Fruit fly (Drosophila melanogaster): ENCODE results near the gene Coq6.

Coq6 gene

dm6 chr2L:5541935-5542685 is 10.1 kb upstream of the Coq6 start, which contains the start of the genes Hel25E and Lam (continued):
- peak; percentile 27 for TF ChIP-seq lilli (GFP tag; optimal IDR thresholded peaks at IDR 0.05)
- TF ChIP-seq CG4730 (GFP tag; IDR thresholded peaks at IDR 0.05), result no peak
- peak; percentile 79 for TF ChIP-seq CG17186 (GFP tag; optimal IDR thresholded peaks at IDR 0.05)
- no peak for TF ChIP-seq CG1529 (GFP tag; optimal IDR thresholded peaks at IDR 0.05)
- no peak for TF ChIP-seq CG3726 (GFP tag; IDR thresholded peaks at IDR 0.05)
- no peak for TF ChIP-seq CG31365 (tag; optimal IDR thresholded peaks at IDR 0.05)
- TF ChIP-seq MESR4 (GFP tag; optimal IDR thresholded peaks at IDR 0.05), result peak; percentile 38
- TF ChIP-seq unpg (GFP tag; optimal IDR thresholded peaks at IDR 0.05), result no peak
- TF ChIP-seq CG11085 (GFP tag; IDR thresholded peaks at IDR 0.05), result no peak
- TF ChIP-seq ind (GFP tag; optimal IDR thresholded peaks at IDR 0.05), result no peak
- no peak for TF ChIP-seq dmrt99B (tag; optimal IDR thresholded peaks at IDR 0.05)
- TF ChIP-seq stc (GFP tag; IDR thresholded peaks at IDR 0.05), result no peak
- no peak for TF ChIP-seq CG4820 (GFP tag; optimal IDR thresholded peaks at IDR 0.05)
- TF ChIP-seq CG5953 (GFP tag; IDR thresholded peaks at IDR 0.05), result no peak
- no peak for TF ChIP-seq Oli (tag; optimal IDR thresholded peaks at IDR 0.05)
- no peak for TF ChIP-seq CG7928 (GFP tag; optimal IDR thresholded peaks at IDR 0.05)
- TF ChIP-seq CrebB (tag; optimal IDR thresholded peaks at IDR 0.05), result no peak
- no peak for TF ChIP-seq BtbVII (GFP tag; optimal IDR thresholded peaks at IDR 0.05)
- TF ChIP-seq Optix (GFP tag; IDR thresholded peaks at IDR 0.05), result no peak
- TF ChIP-seq CG14441 (GFP tag; IDR thresholded peaks at IDR 0.05), result no peak
- no peak for TF ChIP-seq fd3F (GFP tag; optimal IDR thresholded peaks at IDR 0.05)
- no peak for TF ChIP-seq toy (GFP tag; IDR thresholded peaks at IDR 0.05)
- no peak for TF ChIP-seq CG17328 (GFP tag; IDR thresholded peaks at IDR 0.05)
- TF ChIP-seq Hr39 (optimal IDR thresholded peaks at IDR 0.05), result no peak
- no peak for TF ChIP-seq mam (GFP tag; optimal IDR thresholded peaks at IDR 0.05)
- no peak for TF ChIP-seq chm (GFP tag; IDR thresholded peaks at IDR 0.05)
- TF ChIP-seq Dll (GFP tag; IDR thresholded peaks at IDR 0.05; ENCODE audit: partially characterized antibody), result peak; percentile 97
- no peak for TF ChIP-seq Nf-YB (GFP tag; optimal IDR thresholded peaks at IDR 0.05)
- TF ChIP-seq slou (GFP tag; optimal IDR thresholded peaks at IDR 0.05), result no peak
- TF ChIP-seq knrl (GFP tag; IDR thresholded peaks at IDR 0.05; ENCODE audit: partially characterized antibody), result peak; percentile 89
- no peak for TF ChIP-seq bigmax (GFP tag; optimal IDR thresholded peaks at IDR 0.05)
- TF ChIP-seq tio (GFP tag; optimal IDR thresholded peaks at IDR 0.05), result no peak
- no peak for TF ChIP-seq ac (GFP tag; optimal IDR thresholded peaks at IDR 0.05)
- TF ChIP-seq wdn (GFP tag; IDR thresholded peaks at IDR 0.05), result no peak
- no peak for TF ChIP-seq CG11723 (GFP tag; optimal IDR thresholded peaks at IDR 0.05)
- TF ChIP-seq Dad (GFP tag; optimal IDR thresholded peaks at IDR 0.05), result no peak
- no peak for TF ChIP-seq GATAe (GFP tag; conservative IDR thresholded peaks at IDR 0.05)
- TF ChIP-seq CG5180 (GFP tag; optimal IDR thresholded peaks at IDR 0.05), result no peak
- no peak for TF ChIP-seq kni (GFP tag; optimal IDR thresholded peaks at IDR 0.05)
- TF ChIP-seq Sin3A (optimal IDR thresholded peaks at IDR 0.05), result peak; percentile 98
- peak; percentile 5 to 7 for TF ChIP-seq Pdp1 (GFP tag; optimal IDR thresholded peaks at IDR 0.05)
- TF ChIP-seq en (GFP tag; optimal IDR thresholded peaks at IDR 0.05), result no peak
- no peak for TF ChIP-seq CG11398 (GFP tag; optimal IDR thresholded peaks at IDR 0.05)
- no peak for TF ChIP-seq CG31388 (GFP tag; optimal IDR thresholded peaks at IDR 0.05)
- TF ChIP-seq Hmx (GFP tag; optimal IDR thresholded peaks at IDR 0.05), result no peak
- TF ChIP-seq bcd (GFP tag; optimal IDR thresholded peaks at IDR 0.05), result no peak
- no peak for TF ChIP-seq sisA (GFP tag; IDR thresholded peaks at IDR 0.05)
- no peak for TF ChIP-seq CG2889 (GFP tag; IDR thresholded peaks at IDR 0.05)
- no peak; the same call in 1 of the 2 replicates for TF ChIP-seq Adf1 (GFP tag; IDR thresholded peaks at IDR 0.05)
- TF ChIP-seq eve (GFP tag; optimal IDR thresholded peaks at IDR 0.05), result no peak
- TF ChIP-seq CkIIα-i1 (GFP tag; IDR thresholded peaks at IDR 0.05), result no peak
- no peak for TF ChIP-seq Mrtf (GFP tag; IDR thresholded peaks at IDR 0.05)

All from whole organism, embryonic.